Worm (Caenorhabditis elegans) whole organism, late embryonic: ENCODE data around the gene F59A6.4.

Source experiments
- ceh-18 ChIP-seq: sonication (generic microtip); optimal IDR thresholded peaks from 2 replicates; lab custom pipeline; 2016; ENCODE audit warnings: missing genetic modification characterization, missing compliant biosample characterization
- ceh-19 ChIP-seq: fragments of 200-800 bp; sonication (Bioruptor generic); optimal IDR thresholded peaks from 2 replicates; lab custom pipeline; 2018; ENCODE audit warnings: mild to moderate bottlenecking, missing genetic modification characterization, missing compliant biosample characterization
- ceh-2 ChIP-seq: sonication (generic microtip); optimal IDR thresholded peaks from 2 replicates; lab custom pipeline; 2016; ENCODE audit warnings: missing genotype, missing genetic modification characterization, missing compliant biosample characterization
- ceh-24 ChIP-seq: sonication (generic microtip); optimal IDR thresholded peaks from 2 replicates; lab custom pipeline; 2016; ENCODE audit warnings: mild to moderate bottlenecking, missing genetic modification characterization, missing compliant biosample characterization
- ceh-31 ChIP-seq: sonication (generic microtip); optimal IDR thresholded peaks from 2 replicates; lab custom pipeline; 2016; ENCODE audit warnings: missing genetic modification characterization, missing compliant biosample characterization
- ceh-48 ChIP-seq: sonication (generic microtip); optimal IDR thresholded peaks from 2 replicates; lab custom pipeline; 2016; ENCODE audit warnings: missing genetic modification characterization, inconsistent platforms, missing compliant biosample characterization
- ceh-9 ChIP-seq: sonication (generic microtip); optimal IDR thresholded peaks from 2 replicates; lab custom pipeline; 2016; ENCODE audit warnings: mild to moderate bottlenecking, missing genetic modification characterization, inconsistent platforms, missing compliant biosample characterization
- che-1 ChIP-seq: sonication (generic microtip); optimal IDR thresholded peaks from 2 replicates; lab custom pipeline; 2016; ENCODE audit warnings: mild to moderate bottlenecking, missing genetic modification characterization, missing compliant biosample characterization
- elt-2 ChIP-seq: sonication (generic microtip); optimal IDR thresholded peaks from 2 replicates; lab custom pipeline; 2016; ENCODE audit warnings: missing genetic modification reagents, missing genetic modification characterization, missing compliant biosample characterization
- elt-4 ChIP-seq: sonication (generic microtip); optimal IDR thresholded peaks from 2 replicates; lab custom pipeline; 2016; ENCODE audit warnings: missing genetic modification characterization, missing compliant biosample characterization
- ets-4 ChIP-seq: sonication (generic microtip); optimal IDR thresholded peaks from 2 replicates; lab custom pipeline; 2016; ENCODE audit warnings: missing genetic modification characterization, missing compliant biosample characterization
- fax-1 ChIP-seq: sonication (generic microtip); optimal IDR thresholded peaks from 2 replicates; lab custom pipeline; 2016; ENCODE audit warnings: missing genotype, missing genetic modification characterization, missing compliant biosample characterization
- gmeb-2 ChIP-seq: sonication (generic microtip); optimal IDR thresholded peaks from 2 replicates; lab custom pipeline; 2016; ENCODE audit warnings: missing genetic modification characterization, inconsistent platforms, missing compliant biosample characterization
- mec-3 ChIP-seq: sonication (generic microtip); optimal IDR thresholded peaks from 2 replicates; lab custom pipeline; 2016; ENCODE audit warnings: borderline replicate concordance, missing genetic modification characterization, missing compliant biosample characterization
- nfya-1 ChIP-seq: sonication (generic microtip); optimal IDR thresholded peaks from 2 replicates; lab custom pipeline; 2017; ENCODE audit warnings: missing genetic modification characterization, mild to moderate bottlenecking, missing compliant biosample characterization, antibody characterized with exemption, moderate library complexity
- nhr-232 ChIP-seq: sonication (generic microtip); optimal IDR thresholded peaks from 2 replicates; lab custom pipeline; 2016; ENCODE audit warnings: missing genetic modification characterization, missing compliant biosample characterization
- npax-4 ChIP-seq: sonication (generic microtip); optimal IDR thresholded peaks from 2 replicates; lab custom pipeline; 2016; ENCODE audit warnings: missing genetic modification characterization, missing compliant biosample characterization
- pat-9 ChIP-seq: fragments of 200-800 bp; sonication (Bioruptor generic); optimal IDR thresholded peaks from 2 replicates; lab custom pipeline; 2018; ENCODE audit warnings: mild to moderate bottlenecking, missing genetic modification characterization, moderate library complexity, missing compliant biosample characterization
- pha-2 ChIP-seq: sonication (generic microtip); optimal IDR thresholded peaks from 2 replicates; lab custom pipeline; 2017; ENCODE audit warnings: mild to moderate bottlenecking, missing genetic modification characterization, missing compliant biosample characterization
- rnt-1 ChIP-seq: sonication (generic microtip); optimal IDR thresholded peaks from 2 replicates; lab custom pipeline; 2016; ENCODE audit warnings: missing genetic modification characterization, missing compliant biosample characterization
- sox-4 ChIP-seq: sonication (generic microtip); optimal IDR thresholded peaks from 2 replicates; lab custom pipeline; 2017; ENCODE audit warnings: mild to moderate bottlenecking, missing genetic modification characterization, inconsistent platforms, missing compliant biosample characterization
- tbx-7 ChIP-seq: sonication (generic microtip); optimal IDR thresholded peaks from 2 replicates; lab custom pipeline; 2016; ENCODE audit warnings: missing genotype, missing genetic modification characterization, missing compliant biosample characterization
- ttx-3 ChIP-seq: sonication (generic microtip); optimal IDR thresholded peaks from 2 replicates; lab custom pipeline; 2016; ENCODE audit warnings: missing genetic modification reagents, missing genetic modification characterization, missing compliant biosample characterization
- unc-42 ChIP-seq: sonication (generic microtip); optimal IDR thresholded peaks from 2 replicates; lab custom pipeline; 2016; ENCODE audit warnings: missing genotype, missing genetic modification characterization, missing compliant biosample characterization

F59A6.4 gene

ce11 chrII:5033935-5034334 lies 29.1 kb downstream of the F59A6.4 start, which contains the start of gene F33G12.3:
Gene F33G12.3 (minus strand): TSS chrII:5034035.
- TF ChIP-seq ceh-19 (GFP tag; lab: Kevin White, UChicago) (no peak), ceh-48 (no peak), pat-9 (tag; lab: Kevin White, UChicago) (no peak), che-1 (tag; lab: Kevin White, UChicago) (no peak), elt-4 (tag; lab: Kevin White, UChicago) (no peak)

- TF ChIP-seq pha-2: no peak
- no peak for TF ChIP-seq gmeb-2 (tag; lab: Kevin White, UChicago)
- no peak for TF ChIP-seq npax-4
- TF ChIP-seq ets-4 (tag; lab: Kevin White, UChicago): no peak
- TF ChIP-seq elt-2 (tag; lab: Kevin White, UChicago): no peak
- no peak for TF ChIP-seq elt-4 (tag; lab: Kevin White, UChicago)
- TF ChIP-seq, all 69 proteins: peak for 0
These were observed 31.2 kb downstream of the F59A6.4 start, which contains the start of gene lrr-1 for ce11 chrII:5036128-5036527. Gene lrr-1 (minus strand): TSS chrII:5036439.

ce11 chrII:5039912-5040311 lies 35.0 kb downstream of the F59A6.4 start, which contains the start of gene golg-2:
Gene golg-2 (minus strand): TSS chrII:5040091.
- TF ChIP-seq ceh-31 (tag; lab: Kevin White, UChicago): no peak
- peak; percentile 45 for TF ChIP-seq elt-2 (tag; lab: Kevin White, UChicago)

- TF ChIP-seq fax-1 (tag; lab: Kevin White, UChicago) (no peak), unc-42 (tag; lab: Kevin White, UChicago) (no peak), ceh-24 (no peak), ceh-2 (tag; lab: Kevin White, UChicago) (no peak), elt-2 (tag; lab: Kevin White, UChicago) (peak; percentile 62)
These were observed 35.8 kb downstream of the F59A6.4 start, which contains the start of gene F33G12.7 for ce11 chrII:5040631-5041156. Gene F33G12.7 (minus strand): TSS chrII:5040681.

- TF ChIP-seq rnt-1 (tag; lab: Kevin White, UChicago) (no peak), ttx-3 (tag; lab: Kevin White, UChicago) (no peak), ceh-18 (tag; lab: Kevin White, UChicago) (no peak), ceh-31 (tag; lab: Kevin White, UChicago) (no peak), mec-3 (tag; lab: Kevin White, UChicago) (no peak), tbx-7 (tag; lab: Kevin White, UChicago) (no peak), sox-4 (tag; lab: Kevin White, UChicago) (no peak), elt-4 (tag; lab: Kevin White, UChicago) (no peak), nhr-232 (tag; lab: Kevin White, UChicago) (no peak), pat-9 (tag; lab: Kevin White, UChicago) (no peak)
- TF ChIP-seq, all 69 proteins: peak for 0
These were observed 37.6 kb downstream of the F59A6.4 start for ce11 chrII:5042381-5042930.

- peak; percentile 22 for TF ChIP-seq unc-42 (tag; lab: Kevin White, UChicago)
- TF ChIP-seq ceh-9: no peak
- TF ChIP-seq, all 69 proteins: peak for 1
These were observed 41.6 kb downstream of the F59A6.4 start for ce11 chrII:5046209-5047200.

- TF ChIP-seq nfya-1 (tag; lab: Kevin White, UChicago) (peak; percentile 24), elt-2 (tag; lab: Kevin White, UChicago) (peak; percentile 74), ceh-48 (no peak)
These were observed 42.4 kb downstream of the F59A6.4 start for ce11 chrII:5047279-5047678.
